Worm (Caenorhabditis elegans) whole organism, young adult: ENCODE measurements around the gene C01G6.2.

Experiments used
- F39B2.1 ChIP-seq: fragments of 200-800 bp; sonication (Bioruptor generic); IDR thresholded peaks from 2 replicates; pipeline ENCODE4 v1.3.6; 2022; ENCODE audit warnings: missing genetic modification reagents, missing genetic modification characterization, missing compliant biosample characterization
- F52B5.7 ChIP-seq: sonication (generic microtip); optimal IDR thresholded peaks from 2 replicates; lab custom pipeline; 2016; ENCODE audit warnings: mild to moderate bottlenecking, missing genetic modification characterization, missing compliant biosample characterization
- K11D2.4 ChIP-seq: fragments of 200-800 bp; sonication (Bioruptor generic); IDR thresholded peaks from 2 replicates; pipeline ENCODE4 v1.3.6; 2022; ENCODE audit warnings: missing genetic modification reagents, missing genetic modification characterization, missing compliant biosample characterization
- Y53G8AR.9 ChIP-seq: fragments of 200-800 bp; sonication (Bioruptor generic); conservative IDR thresholded peaks from 2 replicates; pipeline ENCODE4 v1.3.6; 2022; ENCODE audit warnings: missing genetic modification reagents, missing genetic modification characterization, missing compliant biosample characterization
- Y56A3A.18 ChIP-seq: fragments of 200-800 bp; sonication (Bioruptor generic); IDR thresholded peaks from 2 replicates; pipeline ENCODE4 v1.3.6; 2022; ENCODE audit warnings: missing genetic modification reagents, missing genetic modification characterization, missing compliant biosample characterization
- ama-1 ChIP-seq, 3 experiments: fragments of 150-350 bp in 1 of 3; sonication (generic microtip) in 2 of 3; optimal IDR thresholded peaks; 2 replicates each; lab custom pipeline; 2014 to 2018; ENCODE audit warnings: missing biosample characterization in 2 of 3, missing genetic modification characterization in 2 of 3, missing genetic modification reagents in 2 of 3
- hrde-1 ChIP-seq: sonication (generic microtip); optimal IDR thresholded peaks from 2 replicates; lab custom pipeline; 2016; ENCODE audit warnings: missing genetic modification characterization, mild to moderate bottlenecking, missing compliant biosample characterization, moderate library complexity, missing genotype, missing genetic modification reagents, borderline replicate concordance

ce11 chrII:9236972-9237371, 29.9 kb upstream of the C01G6.2 start:
- TF ChIP-seq K11D2.4 = no peak
- no peak for TF ChIP-seq ama-1 (optimal IDR thresholded peaks at IDR 0.05; lab: Kevin White, UChicago)
- TF ChIP-seq ama-1 (GFP tag; optimal IDR thresholded peaks at IDR 0.05; lab: Kevin White, UChicago) = no peak
- TF ChIP-seq F52B5.7 (tag; lab: Kevin White, UChicago) = no peak
- TF ChIP-seq Y56A3A.18 = no peak
- TF ChIP-seq Y53G8AR.9 (GFP tag; lab: Robert Waterston, UW) = no peak
- no peak for TF ChIP-seq F39B2.1 (GFP tag; lab: Robert Waterston, UW)
- no peak for TF ChIP-seq hrde-1
